Fruit fly (Drosophila melanogaster): ENCODE data around the gene Remo.

Gene Remo

dm6 chrX:13307189-13307588 is 19.3 kb downstream of the Remo start (continued):
- peak; percentile 16 for TF ChIP-seq dmrt11E (tag; optimal IDR thresholded peaks at IDR 0.05)
- TF ChIP-seq CG17612 (GFP tag; IDR thresholded peaks at IDR 0.05), result no peak
- TF ChIP-seq CG8359 (GFP tag; optimal IDR thresholded peaks at IDR 0.05; ENCODE audit: borderline replicate concordance), result no peak
- TF ChIP-seq CG18619 (GFP tag; optimal IDR thresholded peaks at IDR 0.05), result peak; percentile 43
- no peak for TF ChIP-seq pan (optimal IDR thresholded peaks at IDR 0.05)
- no peak for TF ChIP-seq pan (GFP tag; optimal IDR thresholded peaks at IDR 0.05 in 1 of 2, IDR thresholded peaks at IDR 0.05 in 1 of 2)
- no peak for TF ChIP-seq salm (tag; optimal IDR thresholded peaks at IDR 0.05)
- TF ChIP-seq CG18011 (GFP tag; optimal IDR thresholded peaks at IDR 0.05), result no peak
- peak in 1 of 3 experiments; percentile 34 for TF ChIP-seq lola (GFP tag; optimal IDR thresholded peaks at IDR 0.05)
- TF ChIP-seq scrt (GFP tag; optimal IDR thresholded peaks at IDR 0.05), result no peak
- no peak for TF ChIP-seq CG5245 (GFP tag; optimal IDR thresholded peaks at IDR 0.05)
- no peak for TF ChIP-seq bowl (GFP tag; IDR thresholded peaks at IDR 0.05)
- TF ChIP-seq Ets97D (GFP tag; optimal IDR thresholded peaks at IDR 0.05), result no peak
- TF ChIP-seq Spps (tag; optimal IDR thresholded peaks at IDR 0.05), result no peak
- TF ChIP-seq row (GFP tag; IDR thresholded peaks at IDR 0.05), result peak; percentile 61
- TF ChIP-seq CG2712 (tag; optimal IDR thresholded peaks at IDR 0.05), result peak; percentile 21
- no peak for TF ChIP-seq CG10431 (GFP tag; optimal IDR thresholded peaks at IDR 0.05)
- no peak for TF ChIP-seq cad (GFP tag; optimal IDR thresholded peaks at IDR 0.05)
- TF ChIP-seq Mrtf (GFP tag; IDR thresholded peaks at IDR 0.05), result no peak
- peak; percentile 15 for TF ChIP-seq NfI (GFP tag; optimal IDR thresholded peaks at IDR 0.05)
- TF ChIP-seq jumu (GFP tag; optimal IDR thresholded peaks at IDR 0.05), result no peak
- TF ChIP-seq CG10209 (GFP tag; optimal IDR thresholded peaks at IDR 0.05), result peak; percentile 20
- no peak for TF ChIP-seq so (GFP tag; IDR thresholded peaks at IDR 0.05)
- no peak for TF ChIP-seq lbe (GFP tag; optimal IDR thresholded peaks at IDR 0.05)
- no peak for TF ChIP-seq Bteb2 (GFP tag; optimal IDR thresholded peaks at IDR 0.05)
- peak; percentile 25; the same call in 1 of the 2 replicates for TF ChIP-seq lmd (GFP tag; IDR thresholded peaks at IDR 0.05)
- TF ChIP-seq CG17568 (GFP tag; optimal IDR thresholded peaks at IDR 0.05), result no peak
- TF ChIP-seq CG3065 (GFP tag; optimal IDR thresholded peaks at IDR 0.05), result no peak
- no peak for TF ChIP-seq CG3847 (GFP tag; IDR thresholded peaks at IDR 0.05)
- no peak for TF ChIP-seq CG16863 (GFP tag; optimal IDR thresholded peaks at IDR 0.05)
- no peak for TF ChIP-seq HmgZ (tag; optimal IDR thresholded peaks at IDR 0.05)
- TF ChIP-seq CG18262 (tag; optimal IDR thresholded peaks at IDR 0.05), result peak; percentile 37
- no peak for TF ChIP-seq CG7928 (GFP tag; optimal IDR thresholded peaks at IDR 0.05)
- no peak for TF ChIP-seq dimm (GFP tag; IDR thresholded peaks at IDR 0.05)
- peak; percentile 8 for TF ChIP-seq CG15601 (tag; optimal IDR thresholded peaks at IDR 0.05)
- TF ChIP-seq CG4404 (GFP tag; IDR thresholded peaks at IDR 0.05), result no peak
- no peak for TF ChIP-seq wek (GFP tag; optimal IDR thresholded peaks at IDR 0.05)
- TF ChIP-seq MESR4 (GFP tag; optimal IDR thresholded peaks at IDR 0.05), result no peak
- peak; percentile 27; the same call in 1 of the 2 replicates for TF ChIP-seq esg (GFP tag; conservative IDR thresholded peaks at IDR 0.05)
- no peak for TF ChIP-seq CG13287 (GFP tag; IDR thresholded peaks at IDR 0.05; ENCODE audit: partially characterized antibody)
- TF ChIP-seq CG5953 (GFP tag; IDR thresholded peaks at IDR 0.05), result no peak
- TF ChIP-seq ttk (GFP tag; IDR thresholded peaks at IDR 0.05), result no peak
- no peak for TF ChIP-seq sr (GFP tag; IDR thresholded peaks at IDR 0.05)
- no peak for TF ChIP-seq CG13894 (tag; optimal IDR thresholded peaks at IDR 0.05)
- no peak for TF ChIP-seq CG32767 (GFP tag; IDR thresholded peaks at IDR 0.05)
- TF ChIP-seq Blimp-1 (GFP tag; optimal IDR thresholded peaks at IDR 0.05), result peak; percentile 21
- TF ChIP-seq CG17328 (GFP tag; IDR thresholded peaks at IDR 0.05), result 0 out of 2 replicates have a peak, but pooled peaks have one; percentile 19
- no peak for TF ChIP-seq tna (GFP tag; IDR thresholded peaks at IDR 0.05; ENCODE audit: partially characterized antibody)
- peak; percentile 55 for TF ChIP-seq Ssrp (tag; optimal IDR thresholded peaks at IDR 0.05)
- TF ChIP-seq CG6791 (GFP tag; IDR thresholded peaks at IDR 0.05; ENCODE audit: partially characterized antibody), result no peak
- TF ChIP-seq CG9797 (GFP tag; optimal IDR thresholded peaks at IDR 0.05), result no peak
